Fruit fly (Drosophila melanogaster) whole organism, embryonic: ENCODE measurements around the gene Socs36E.

Experiments used
- BtbVII ChIP-seq: fragments of 200-800 bp; sonication (Bioruptor generic); optimal IDR thresholded peaks from 3 replicates; lab custom pipeline; 2017; ENCODE audit warnings: missing biosample characterization, mild to moderate bottlenecking, missing genetic modification characterization
- CG11696 ChIP-seq: fragments of 200-800 bp; sonication (Bioruptor generic); IDR thresholded peaks from 2 replicates; pipeline ENCODE4 v1.3.6; 2022; ENCODE audit warnings: missing biosample characterization, missing genetic modification characterization
- CG12299 ChIP-seq: fragments of 200-800 bp; sonication (Bioruptor generic); optimal IDR thresholded peaks from 2 replicates; lab custom pipeline; 2018; ENCODE audit warnings: missing biosample characterization, mild to moderate bottlenecking, missing genetic modification characterization
- CG12391 ChIP-seq: fragments of 200-800 bp; sonication (Bioruptor generic); optimal IDR thresholded peaks from 3 replicates; lab custom pipeline; 2018; ENCODE audit warnings: missing biosample characterization, mild to moderate bottlenecking, missing genetic modification characterization, moderate library complexity
- CG12769 ChIP-seq: fragments of 200-800 bp; sonication (Bioruptor generic); optimal IDR thresholded peaks from 2 replicates; lab custom pipeline; 2019; ENCODE audit warnings: missing biosample characterization, mild to moderate bottlenecking, missing genetic modification characterization, moderate library complexity
- CG15479 ChIP-seq: fragments of 200-800 bp; sonication (Bioruptor generic); optimal IDR thresholded peaks from 3 replicates; lab custom pipeline; 2019; ENCODE audit warnings: missing biosample characterization, mild to moderate bottlenecking, missing genetic modification characterization, moderate library complexity
- CG17328 ChIP-seq: fragments of 200-800 bp; sonication (Bioruptor generic); IDR thresholded peaks from 2 replicates; pipeline ENCODE4 v1.3.6; 2022; ENCODE audit warnings: missing biosample characterization, missing genetic modification characterization
- CG17912 ChIP-seq: fragments of 200-800 bp; sonication (Bioruptor generic); optimal IDR thresholded peaks from 2 replicates; lab custom pipeline; 2018; ENCODE audit warnings: missing biosample characterization, mild to moderate bottlenecking, missing genetic modification characterization
- CG18619 ChIP-seq: fragments of 200-800 bp; sonication (Bioruptor generic); optimal IDR thresholded peaks from 3 replicates; lab custom pipeline; 2017; ENCODE audit warnings: missing biosample characterization, mild to moderate bottlenecking, missing genetic modification characterization
- CG42726 ChIP-seq: fragments of 200-800 bp; sonication (Bioruptor generic); IDR thresholded peaks from 2 replicates; pipeline ENCODE4 v1.3.6; 2022; ENCODE audit warnings: missing biosample characterization, missing genetic modification characterization; ENCODE audit not compliant: partially characterized antibody
- CG43689 ChIP-seq: fragments of 200-800 bp; sonication (Bioruptor generic); IDR thresholded peaks from 2 replicates; pipeline ENCODE4 v1.3.6; 2022; ENCODE audit warnings: missing biosample characterization, missing genetic modification characterization
- CG4424 ChIP-seq: fragments of 200-800 bp; sonication (Bioruptor generic); optimal IDR thresholded peaks from 3 replicates; lab custom pipeline; 2016; ENCODE audit warnings: missing biosample characterization, missing genetic modification characterization
- CG4617 ChIP-seq: fragments of 200-800 bp; sonication (Bioruptor generic); optimal IDR thresholded peaks from 3 replicates; lab custom pipeline; 2016; ENCODE audit warnings: missing biosample characterization, missing genetic modification characterization, borderline replicate concordance
- CG6765 ChIP-seq: fragments of 200-800 bp; sonication (Bioruptor generic); optimal IDR thresholded peaks from 3 replicates; lab custom pipeline; 2017; ENCODE audit warnings: missing biosample characterization, mild to moderate bottlenecking, missing genetic modification characterization
- CG9437 ChIP-seq: fragments of 200-800 bp; sonication (Bioruptor generic); optimal IDR thresholded peaks from 2 replicates; lab custom pipeline; 2018; ENCODE audit warnings: missing biosample characterization, mild to moderate bottlenecking, missing genetic modification characterization
- D19B ChIP-seq: fragments of 200-800 bp; sonication (Bioruptor generic); optimal IDR thresholded peaks from 2 replicates; lab custom pipeline; 2017; ENCODE audit warnings: missing biosample characterization, mild to moderate bottlenecking, missing genetic modification characterization
- HLH4C ChIP-seq: fragments of 200-800 bp; sonication (Bioruptor generic); IDR thresholded peaks from 3 replicates; pipeline ENCODE4 v1.3.6; 2022; ENCODE audit warnings: missing biosample characterization, missing genetic modification characterization; ENCODE audit not compliant: partially characterized antibody
- HLH54F ChIP-seq: fragments of 200-800 bp; sonication (Bioruptor generic); optimal IDR thresholded peaks from 3 replicates; lab custom pipeline; 2016; ENCODE audit warnings: missing biosample characterization, missing genetic modification characterization
- Hand ChIP-seq: fragments of 200-800 bp; sonication (Bioruptor generic); optimal IDR thresholded peaks from 2 replicates; lab custom pipeline; 2017; ENCODE audit warnings: mild to moderate bottlenecking, missing biosample characterization, missing genetic modification reagents, missing genetic modification characterization
- HmgD ChIP-seq: fragments of 200-800 bp; sonication (Bioruptor generic); optimal IDR thresholded peaks from 3 replicates; lab custom pipeline; 2016; ENCODE audit warnings: missing biosample characterization, missing genetic modification characterization
- Hmr ChIP-seq: fragments of 200-800 bp; sonication (Bioruptor generic); optimal IDR thresholded peaks from 3 replicates; lab custom pipeline; 2017; ENCODE audit warnings: mild to moderate bottlenecking, missing biosample characterization, missing genetic modification reagents, missing genetic modification characterization
- Hr3 ChIP-seq: fragments of 200-800 bp; sonication (Bioruptor generic); optimal IDR thresholded peaks from 3 replicates; lab custom pipeline; 2016; ENCODE audit warnings: missing biosample characterization, missing genetic modification characterization
- Jarid2 ChIP-seq: fragments of 200-800 bp; sonication (Bioruptor generic); optimal IDR thresholded peaks from 3 replicates; lab custom pipeline; 2017; ENCODE audit warnings: mild to moderate bottlenecking, missing biosample characterization, missing genetic modification reagents, missing genetic modification characterization
- ap ChIP-seq: fragments of 200-800 bp; sonication (Bioruptor generic); IDR thresholded peaks from 2 replicates; pipeline ENCODE4 v1.3.6; 2022; ENCODE audit warnings: missing biosample characterization, missing genetic modification characterization
- caup ChIP-seq: fragments of 200-800 bp; sonication (Bioruptor generic); optimal IDR thresholded peaks from 3 replicates; lab custom pipeline; 2017; ENCODE audit warnings: missing biosample characterization, mild to moderate bottlenecking, missing genetic modification characterization, moderate library complexity; ENCODE audit not compliant: severe bottlenecking
- chm ChIP-seq: fragments of 200-800 bp; sonication (Bioruptor generic); IDR thresholded peaks from 2 replicates; pipeline ENCODE4 v1.3.6; 2022; ENCODE audit warnings: missing biosample characterization, missing genetic modification characterization
- chn ChIP-seq: fragments of 200-800 bp; sonication (Bioruptor generic); optimal IDR thresholded peaks from 2 replicates; lab custom pipeline; 2016; ENCODE audit warnings: missing biosample characterization, missing genetic modification characterization
- ci ChIP-seq: fragments of 200-800 bp; sonication (Bioruptor generic); IDR thresholded peaks from 3 replicates; pipeline ENCODE4 v1.3.6; 2022; ENCODE audit warnings: missing biosample characterization, missing genetic modification characterization
- danr ChIP-seq: fragments of 200-800 bp; sonication (Bioruptor generic); IDR thresholded peaks from 2 replicates; pipeline ENCODE4 v1.3.6; 2022; ENCODE audit warnings: missing biosample characterization, missing genetic modification characterization
- dmrt99B ChIP-seq: fragments of 200-800 bp; sonication (Bioruptor generic); optimal IDR thresholded peaks from 2 replicates; lab custom pipeline; 2018; ENCODE audit warnings: missing biosample characterization, mild to moderate bottlenecking, missing genetic modification characterization, moderate library complexity
- eve ChIP-seq, 2 experiments: fragments of >200 bp; optimal IDR thresholded peaks; 2 replicates each; lab custom pipeline; 2017; ENCODE audit warnings: missing biosample characterization in 2 of 2, missing genetic modification characterization in 2 of 2
- ewg ChIP-seq: fragments of 200-800 bp; sonication (Bioruptor generic); optimal IDR thresholded peaks from 3 replicates; lab custom pipeline; 2017; ENCODE audit warnings: mild to moderate bottlenecking, missing biosample characterization, missing genetic modification reagents, missing genetic modification characterization
- fru ChIP-seq: fragments of >200 bp; optimal IDR thresholded peaks from 2 replicates; lab custom pipeline; 2017
- gce ChIP-seq: fragments of 200-800 bp; sonication (Bioruptor generic); IDR thresholded peaks from 3 replicates; pipeline ENCODE4 v1.3.6; 2022; ENCODE audit warnings: missing biosample characterization, missing genetic modification characterization
- grn ChIP-seq: fragments of 200-800 bp; sonication (Bioruptor generic); optimal IDR thresholded peaks from 3 replicates; lab custom pipeline; 2017; ENCODE audit warnings: missing biosample characterization, missing genetic modification characterization
- kah ChIP-seq: fragments of 200-800 bp; sonication (Bioruptor generic); optimal IDR thresholded peaks from 2 replicates; lab custom pipeline; 2018; ENCODE audit warnings: missing biosample characterization, mild to moderate bottlenecking, missing genetic modification characterization
- knrl ChIP-seq: fragments of 200-800 bp; sonication (Bioruptor generic); IDR thresholded peaks from 3 replicates; pipeline ENCODE4 v1.3.6; 2022; ENCODE audit warnings: missing biosample characterization, missing genetic modification characterization; ENCODE audit not compliant: partially characterized antibody
- lmd ChIP-seq: fragments of 200-800 bp; sonication (Bioruptor generic); IDR thresholded peaks from 2 replicates; pipeline ENCODE4 v1.3.6; 2022; ENCODE audit warnings: missing biosample characterization, missing genetic modification characterization
- nerfin-1 ChIP-seq: fragments of 200-800 bp; sonication (Bioruptor generic); optimal IDR thresholded peaks from 3 replicates; lab custom pipeline; 2019; ENCODE audit warnings: missing biosample characterization, mild to moderate bottlenecking, missing genetic modification characterization, moderate library complexity
- oc ChIP-seq: fragments of 200-800 bp; sonication (Bioruptor generic); optimal IDR thresholded peaks from 2 replicates; lab custom pipeline; 2018; ENCODE audit warnings: missing biosample characterization, mild to moderate bottlenecking, missing genetic modification characterization, moderate library complexity
- pfk ChIP-seq: fragments of 200-800 bp; sonication (Bioruptor generic); optimal IDR thresholded peaks from 2 replicates; lab custom pipeline; 2018; ENCODE audit warnings: missing biosample characterization, mild to moderate bottlenecking, missing genetic modification characterization, moderate library complexity
- pnt ChIP-seq: fragments of 200-800 bp; sonication (Bioruptor generic); optimal IDR thresholded peaks from 3 replicates; lab custom pipeline; 2016; ENCODE audit warnings: missing biosample characterization, missing genetic modification characterization
- prd ChIP-seq, 3 experiments: fragments of >200 bp in 2 of 3; fragments of 200-800 bp in 1 of 3; sonication (Bioruptor generic) in 1 of 3; optimal IDR thresholded peaks in 2 of 3; IDR thresholded peaks in 1 of 3; 2 replicates in 2 of 3; 3 replicates in 1 of 3; pipeline versions ENCODE4 v1.3.6 to Lab custom; 2017 to 2022; ENCODE audit warnings: missing biosample characterization in 1 of 3, missing genetic modification characterization in 1 of 3
- psq ChIP-seq: fragments of 200-800 bp; sonication (Bioruptor generic); optimal IDR thresholded peaks from 2 replicates; lab custom pipeline; 2017; ENCODE audit warnings: missing biosample characterization, missing genetic modification characterization
- pzg ChIP-seq: fragments of 200-800 bp; sonication (Bioruptor generic); optimal IDR thresholded peaks from 3 replicates; lab custom pipeline; 2018; ENCODE audit warnings: missing biosample characterization, mild to moderate bottlenecking, missing genetic modification characterization, moderate library complexity
- sc ChIP-seq, 3 experiments: fragments of >200 bp in 2 of 3; fragments of 200-800 bp in 1 of 3; sonication (Bioruptor generic) in 1 of 3; optimal IDR thresholded peaks; 2 replicates in 2 of 3; 3 replicates in 1 of 3; lab custom pipeline; 2017; ENCODE audit warnings: mild to moderate bottlenecking in 1 of 3, missing biosample characterization in 1 of 3, missing genetic modification characterization in 1 of 3, missing genetic modification reagents in 1 of 3
- ssp ChIP-seq: fragments of 200-800 bp; sonication (Bioruptor generic); IDR thresholded peaks from 2 replicates; pipeline ENCODE4 v1.3.6; 2022; ENCODE audit warnings: missing biosample characterization, missing genetic modification characterization
- trem ChIP-seq: fragments of 200-800 bp; optimal IDR thresholded peaks from 3 replicates; lab custom pipeline; 2019; ENCODE audit warnings: missing biosample characterization, mild to moderate bottlenecking, missing genetic modification characterization, moderate library complexity

The Socs36E gene

DNA sequence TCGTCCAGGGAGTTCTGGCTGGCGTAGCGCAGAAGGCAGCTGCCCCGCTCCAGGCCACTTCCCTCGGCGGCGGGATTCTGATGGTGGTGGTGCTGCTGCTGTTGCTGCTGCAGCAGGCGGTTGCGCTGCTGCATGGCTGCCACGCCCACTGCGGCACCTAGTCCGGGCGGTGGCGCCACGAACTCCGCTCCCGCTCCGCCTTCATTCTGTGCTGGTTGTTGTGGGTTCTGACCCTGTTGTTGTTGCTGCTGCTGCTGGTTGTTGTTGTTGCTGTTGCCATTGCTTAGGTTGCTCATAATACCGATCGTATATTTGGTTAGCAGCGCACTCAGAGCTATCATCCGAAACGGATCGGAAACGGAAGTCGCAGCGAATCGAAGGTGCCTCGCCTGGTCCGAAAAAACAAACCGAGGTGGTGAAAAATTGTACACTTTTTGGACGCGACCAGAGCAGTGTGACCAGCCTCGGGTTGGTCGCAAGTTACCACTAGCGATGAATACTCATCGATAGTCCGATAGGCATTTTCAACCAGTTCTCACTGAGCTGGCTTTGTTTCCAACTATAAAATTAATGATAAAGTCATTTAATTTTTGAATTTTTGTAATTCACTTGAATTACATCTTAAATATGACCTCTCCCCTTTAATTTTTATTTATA is 14.5 kb downstream of the Socs36E start, which contains the start of gene kel (continued):
- no peak for TF ChIP-seq sc (optimal IDR thresholded peaks at IDR 0.05; lab: Kevin White, UChicago)
- TF ChIP-seq sc (GFP tag; optimal IDR thresholded peaks at IDR 0.05; lab: Kevin White, UChicago), result no peak
- no peak for TF ChIP-seq danr (GFP tag; lab: Robert Waterston, UW)
- TF ChIP-seq CG12299 (tag; lab: Kevin White, UChicago), result peak; percentile 57
- TF ChIP-seq pzg (GFP tag; lab: Kevin White, UChicago), result peak; percentile 86
- peak; percentile 56 for TF ChIP-seq CG17912 (GFP tag; lab: Kevin White, UChicago)
- TF ChIP-seq chn (GFP tag; lab: Kevin White, UChicago), result no peak
- no peak for TF ChIP-seq ewg (GFP tag; lab: Kevin White, UChicago)
- TF ChIP-seq knrl (GFP tag; lab: Robert Waterston, UW), result peak; percentile 76
- peak; percentile 78 for TF ChIP-seq HLH4C (GFP tag; lab: Robert Waterston, UW)
- TF ChIP-seq fru (lab: Kevin White, UChicago), result no peak
- peak; percentile 67 for TF ChIP-seq CG12391 (tag; lab: Kevin White, UChicago)
- TF ChIP-seq Jarid2 (GFP tag; lab: Kevin White, UChicago), result peak; percentile 80
- no peak for TF ChIP-seq psq
- peak; percentile 51 for TF ChIP-seq BtbVII
- TF ChIP-seq prd (optimal IDR thresholded peaks at IDR 0.05; lab: Kevin White, UChicago), result no peak
- TF ChIP-seq prd (GFP tag; IDR thresholded peaks at IDR 0.05; lab: Robert Waterston, UW), result peak; percentile 23; the same call in 1 of the 3 replicates
- TF ChIP-seq ci (GFP tag; lab: Robert Waterston, UW), result peak; percentile 75; the same call in 2 of the 3 replicates
- peak; percentile 37 for TF ChIP-seq HmgD
- no peak for TF ChIP-seq dmrt99B (tag; lab: Kevin White, UChicago)
- peak; percentile 91 for TF ChIP-seq ssp (GFP tag; lab: Robert Waterston, UW)
- no peak for TF ChIP-seq ap (GFP tag; lab: Robert Waterston, UW)
- TF ChIP-seq Hand, result peak; percentile 71
- no peak for TF ChIP-seq gce (GFP tag; lab: Robert Waterston, UW)
- TF ChIP-seq CG15479 (GFP tag; lab: Kevin White, UChicago), result peak; percentile 31
- no peak for TF ChIP-seq pnt (GFP tag; lab: Kevin White, UChicago)
- no peak for TF ChIP-seq CG9437 (GFP tag; lab: Kevin White, UChicago)
- TF ChIP-seq nerfin-1 (tag; lab: Kevin White, UChicago), result no peak
- peak; percentile 82 for TF ChIP-seq Hmr (GFP tag; lab: Kevin White, UChicago)
- TF ChIP-seq CG18619 (GFP tag; lab: Kevin White, UChicago), result no peak
- TF ChIP-seq lmd (GFP tag; lab: Robert Waterston, UW), result no peak
- TF ChIP-seq CG43689 (GFP tag; lab: Robert Waterston, UW), result no peak
- TF ChIP-seq D19B (GFP tag; lab: Kevin White, UChicago), result no peak
- peak; percentile 37 for TF ChIP-seq HLH54F
- TF ChIP-seq CG11696 (GFP tag; lab: Robert Waterston, UW), result peak; percentile 28; the same call in 1 of the 2 replicates
- no peak for TF ChIP-seq oc (tag; lab: Kevin White, UChicago)
- TF ChIP-seq CG4424, result peak; percentile 18
- TF ChIP-seq CG12769 (tag; lab: Kevin White, UChicago), result peak; percentile 53
- TF ChIP-seq chm (GFP tag; lab: Robert Waterston, UW), result peak; percentile 73
- peak; percentile 63 for TF ChIP-seq trem (tag; lab: Kevin White, UChicago)
- no peak for TF ChIP-seq grn (GFP tag; lab: Kevin White, UChicago)
- TF ChIP-seq caup (GFP tag; lab: Kevin White, UChicago), result peak; percentile 72
- TF ChIP-seq Hr3 (GFP tag; lab: Kevin White, UChicago), result peak; percentile 9
- TF ChIP-seq pfk, result peak; percentile 53
- TF ChIP-seq CG4617 (GFP tag; lab: Kevin White, UChicago), result peak; percentile 79
- peak; percentile 50; the same call in 1 of the 2 replicates for TF ChIP-seq CG42726
- TF ChIP-seq eve (GFP tag; optimal IDR thresholded peaks at IDR 0.05; lab: Kevin White, UChicago), result no peak
- TF ChIP-seq kah (GFP tag; lab: Kevin White, UChicago), result peak; percentile 36
- peak; percentile 54 for TF ChIP-seq CG17328
- TF ChIP-seq CG6765, result peak; percentile 60
